Fruit fly (Drosophila melanogaster): ENCODE measurements around the gene mub.

Gene mub

dm6 chr3L:21821780-21822179 is 22.8 kb upstream of the mub start, which contains the start of gene CycH (continued):
- no peak for TF ChIP-seq Fer1 (GFP tag; optimal IDR thresholded peaks at IDR 0.05)
- no peak for TF ChIP-seq Adf1 (GFP tag; IDR thresholded peaks at IDR 0.05)
- TF ChIP-seq inv (GFP tag; IDR thresholded peaks at IDR 0.05; ENCODE audit: partially characterized antibody), result no peak
- peak; percentile 86 for TF ChIP-seq sens (GFP tag)
- TF ChIP-seq mam (GFP tag; optimal IDR thresholded peaks at IDR 0.05), result peak; percentile 48
- peak; percentile 21 for TF ChIP-seq Camta (GFP tag; optimal IDR thresholded peaks at IDR 0.05)
- TF ChIP-seq Oli (tag; optimal IDR thresholded peaks at IDR 0.05), result no peak
- no peak for TF ChIP-seq Sry-β (GFP tag; optimal IDR thresholded peaks at IDR 0.05)
- TF ChIP-seq NfI (GFP tag; optimal IDR thresholded peaks at IDR 0.05), result no peak
- peak; percentile 23 for TF ChIP-seq BEAF-32 (GFP tag; optimal IDR thresholded peaks at IDR 0.05)
- no peak for TF ChIP-seq rib (GFP tag; IDR thresholded peaks at IDR 0.05)
- TF ChIP-seq bowl (GFP tag; IDR thresholded peaks at IDR 0.05), result no peak
- TF ChIP-seq CG14441 (GFP tag; IDR thresholded peaks at IDR 0.05), result no peak
- peak; percentile 38 for TF ChIP-seq CG8924 (tag; optimal IDR thresholded peaks at IDR 0.05)
- peak; percentile 2 for TF ChIP-seq CG1602 (GFP tag; optimal IDR thresholded peaks at IDR 0.05)
- no peak for TF ChIP-seq br (optimal IDR thresholded peaks at IDR 0.05)
- no peak; the same call in 1 of the 2 replicates for TF ChIP-seq CG9932 (GFP tag; IDR thresholded peaks at IDR 0.05)
- TF ChIP-seq CG42726 (GFP tag; IDR thresholded peaks at IDR 0.05; ENCODE audit: partially characterized antibody), result 0 out of 2 replicates have a peak, but pooled peaks have one; percentile 36
- no peak for TF ChIP-seq Gug (GFP tag; IDR thresholded peaks at IDR 0.05)
- TF ChIP-seq unpg (GFP tag; optimal IDR thresholded peaks at IDR 0.05), result no peak
- TF ChIP-seq CG4617 (GFP tag; optimal IDR thresholded peaks at IDR 0.05; ENCODE audit: borderline replicate concordance), result peak; percentile 57
- TF ChIP-seq Ets97D (GFP tag; optimal IDR thresholded peaks at IDR 0.05), result peak; percentile 32
- no peak for TF ChIP-seq sr (GFP tag; IDR thresholded peaks at IDR 0.05)
- TF ChIP-seq lov (optimal IDR thresholded peaks at IDR 0.05), result no peak
- TF ChIP-seq lov (GFP tag; IDR thresholded peaks at IDR 0.05), result no peak
- TF ChIP-seq CG18764 (GFP tag; optimal IDR thresholded peaks at IDR 0.05), result no peak
- TF ChIP-seq salm (tag; optimal IDR thresholded peaks at IDR 0.05), result no peak
- no peak for TF ChIP-seq ttk (GFP tag; IDR thresholded peaks at IDR 0.05)
- peak; percentile 21 for TF ChIP-seq fu2 (GFP tag; optimal IDR thresholded peaks at IDR 0.05)
- no peak for TF ChIP-seq CG31388 (GFP tag; optimal IDR thresholded peaks at IDR 0.05)
- no peak for TF ChIP-seq bsh (GFP tag; optimal IDR thresholded peaks at IDR 0.05)
- peak; percentile 7 for TF ChIP-seq gsb-n (tag; optimal IDR thresholded peaks at IDR 0.05)
- no peak for TF ChIP-seq sqz (GFP tag; optimal IDR thresholded peaks at IDR 0.05)
- TF ChIP-seq dimm (GFP tag; IDR thresholded peaks at IDR 0.05), result no peak
- peak; percentile 8 for TF ChIP-seq CG12744 (GFP tag; optimal IDR thresholded peaks at IDR 0.05)
- no peak for TF ChIP-seq Mad (GFP tag; optimal IDR thresholded peaks at IDR 0.05)
- TF ChIP-seq ase (GFP tag; IDR thresholded peaks at IDR 0.05), result no peak
- TF ChIP-seq Mes4 (GFP tag; optimal IDR thresholded peaks at IDR 0.05), result no peak
- peak; percentile 19 for TF ChIP-seq CG2116 (GFP tag; optimal IDR thresholded peaks at IDR 0.05)
- peak; percentile 39 for TF ChIP-seq slp2 (GFP tag; optimal IDR thresholded peaks at IDR 0.05)
- TF ChIP-seq CG7745 (tag; optimal IDR thresholded peaks at IDR 0.05), result no peak
- TF ChIP-seq emc (GFP tag; optimal IDR thresholded peaks at IDR 0.05), result no peak
- peak; percentile 51 for TF ChIP-seq Xbp1 (GFP tag; optimal IDR thresholded peaks at IDR 0.05)
- TF ChIP-seq zen (tag; optimal IDR thresholded peaks at IDR 0.05), result peak; percentile 19
- TF ChIP-seq Xrp1 (GFP tag; IDR thresholded peaks at IDR 0.05), result 0 out of 2 replicates have a peak, but pooled peaks have one; percentile 16
- peak; percentile 13 to 37 for TF ChIP-seq chif (GFP tag; optimal IDR thresholded peaks at IDR 0.05)
- TF ChIP-seq Ssrp (tag; optimal IDR thresholded peaks at IDR 0.05), result no peak
- TF ChIP-seq CG10366 (GFP tag; IDR thresholded peaks at IDR 0.05), result peak; percentile 32; the same call in 1 of the 2 replicates
- TF ChIP-seq CG12236 (GFP tag; optimal IDR thresholded peaks at IDR 0.05), result no peak
- TF ChIP-seq Hey (tag; optimal IDR thresholded peaks at IDR 0.05), result no peak
- no peak for TF ChIP-seq CG1832 (GFP tag; optimal IDR thresholded peaks at IDR 0.05)
- TF ChIP-seq CG15269 (tag; optimal IDR thresholded peaks at IDR 0.05), result no peak
- no peak for TF ChIP-seq Ets65A (GFP tag)

All from whole organism, embryonic.